Worm (Caenorhabditis elegans): ENCODE measurements around the gene tbb-6.
A peak's percentile ranks its signal among the peaks of the same experiment; 100 is the strongest.

DNA sequence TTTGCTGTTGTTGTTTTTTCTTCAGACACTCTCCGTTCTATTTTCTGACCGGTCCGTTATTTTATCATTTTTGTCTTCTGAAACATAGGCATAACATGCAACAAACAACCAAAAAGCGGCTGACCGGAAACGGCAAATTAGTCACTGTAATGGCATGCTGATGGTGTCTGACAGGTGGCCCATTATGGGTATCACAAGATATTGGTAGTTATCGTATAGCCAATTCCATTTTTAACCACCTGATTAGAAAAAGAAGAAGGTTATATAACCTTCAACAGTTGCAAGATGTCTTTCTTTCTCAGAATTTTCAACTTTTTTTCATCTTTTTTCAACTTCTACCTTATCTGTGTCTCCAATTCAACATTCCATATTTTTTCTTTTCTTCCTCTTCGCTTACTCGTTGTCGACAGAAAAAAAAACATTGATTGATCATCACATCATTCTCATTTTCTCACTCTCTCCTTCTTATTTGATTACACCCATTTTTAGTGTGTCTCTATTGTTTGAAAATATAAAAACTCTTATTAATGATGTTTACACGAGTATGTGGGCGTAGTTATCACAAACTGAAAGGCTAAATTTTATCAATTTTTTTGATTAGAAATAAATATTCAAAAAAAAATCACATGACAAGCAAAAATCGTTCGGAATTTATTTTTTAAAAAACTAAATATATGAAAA is 39.6 kb downstream of the tbb-6 start:
- TF ChIP-seq ceh-82 (tag; optimal IDR thresholded peaks at IDR 0.05) = no peak
- no peak for TF ChIP-seq aly-2 (tag; optimal IDR thresholded peaks at IDR 0.05)
- no peak for TF ChIP-seq unc-62 (GFP tag; optimal IDR thresholded peaks at IDR 0.05)
- no peak for TF ChIP-seq alr-1 (tag; optimal IDR thresholded peaks at IDR 0.05)
- no peak for TF ChIP-seq skn-1 (tag; optimal IDR thresholded peaks at IDR 0.05)
- no peak for TF ChIP-seq R02D3.7 (tag; optimal IDR thresholded peaks at IDR 0.05)
- TF ChIP-seq nhr-6 (tag; optimal IDR thresholded peaks at IDR 0.05) = no peak
- TF ChIP-seq ama-1 (optimal IDR thresholded peaks at IDR 0.05) = peak; percentile 15
